Worm (Caenorhabditis elegans) whole organism, L4/young adult: Measurements from ENCODE around the gene T16G12.8.

Experiments used
- W03F9.2 ChIP-seq: fragments of 150-350 bp; optimal IDR thresholded peaks from 2 replicates; lab custom pipeline; 2014; ENCODE audit warnings: missing biosample characterization, missing genetic modification characterization
- dao-5 ChIP-seq: sonication (generic microtip); optimal IDR thresholded peaks from 2 replicates; lab custom pipeline; 2016; ENCODE audit warnings: missing genotype, missing genetic modification characterization, moderate library complexity, missing compliant biosample characterization
- him-1 ChIP-seq: sonication (generic microtip); optimal IDR thresholded peaks from 2 replicates; lab custom pipeline; 2016; ENCODE audit warnings: missing genotype, missing genetic modification reagents, missing genetic modification characterization, missing compliant biosample characterization

Gene T16G12.8

DNA sequence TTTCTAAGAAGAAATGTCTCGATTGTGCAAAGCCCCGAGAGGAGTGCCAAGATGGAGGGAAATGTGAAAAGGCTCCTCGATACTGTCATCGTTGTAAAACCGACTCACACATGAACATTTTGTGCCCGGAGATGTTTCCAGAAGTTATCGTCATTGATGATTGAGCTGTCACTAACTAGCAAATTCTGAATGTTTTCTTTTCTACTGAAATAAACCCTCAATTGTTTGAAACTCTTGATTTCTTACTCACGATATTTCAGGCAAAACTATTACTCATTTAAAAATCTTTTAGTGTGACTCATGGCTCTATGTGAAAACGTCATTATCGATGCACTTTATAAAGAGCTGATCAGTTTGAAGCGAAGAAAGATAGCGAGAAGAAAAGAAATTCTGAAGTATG, 26.0 kb downstream of the T16G12.8 start, which contains the start of gene T16H12.13:
Gene T16H12.13, plus strand, starts transcription at position 301 of the 400 bp plus-strand sequence.
- TF ChIP-seq him-1 = no peak
- no peak for TF ChIP-seq W03F9.2 (tag; lab: Kevin White, UChicago)
- TF ChIP-seq dao-5 = no peak

DNA sequence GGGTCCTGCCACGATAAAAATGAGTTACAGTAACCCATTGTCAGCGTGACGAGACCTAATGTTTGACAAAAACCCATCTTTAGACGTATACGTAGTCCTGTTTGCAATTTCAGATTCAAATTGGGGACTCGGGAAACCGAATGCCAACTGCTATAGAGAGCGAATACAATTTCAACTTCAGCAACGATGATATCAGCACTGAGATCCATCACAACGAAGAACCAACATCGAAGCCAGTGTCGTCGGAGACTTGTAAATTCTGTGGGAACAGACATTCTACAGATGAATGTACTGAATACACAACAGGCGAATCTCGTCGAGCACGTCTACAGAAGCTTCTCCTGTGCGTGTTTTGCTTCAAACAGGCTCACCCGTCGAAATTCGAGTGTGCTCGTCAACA, 26.5 kb downstream of the T16G12.8 start:
- TF ChIP-seq dao-5 (no peak), W03F9.2 (tag; lab: Kevin White, UChicago) (no peak), him-1 (no peak)

DNA sequence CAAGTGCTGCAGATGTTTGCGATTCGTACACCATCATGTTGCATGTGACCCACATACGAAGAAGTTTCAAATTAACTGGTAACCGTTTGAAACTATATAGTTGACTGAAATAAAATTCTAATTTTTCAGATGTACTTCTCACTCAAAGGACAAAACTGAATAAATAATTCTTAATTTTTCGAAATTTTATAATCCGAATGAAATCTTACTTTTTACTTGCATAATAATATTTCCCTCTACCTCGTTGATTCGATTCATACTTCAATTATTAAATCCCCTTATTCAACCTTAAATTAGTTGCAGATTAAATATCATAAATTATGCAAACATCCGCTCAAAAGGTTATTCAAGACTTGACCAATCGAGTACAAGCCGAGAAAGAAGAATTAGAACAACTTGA, 26.9 kb downstream of the T16G12.8 start, which contains the start of gene T16H12.2:
Gene T16H12.2, plus strand, starts transcription at position 301 of the 400 bp plus-strand sequence.
- TF ChIP-seq W03F9.2 (tag; lab: Kevin White, UChicago) (no peak), dao-5 (no peak), him-1 (no peak)

DNA sequence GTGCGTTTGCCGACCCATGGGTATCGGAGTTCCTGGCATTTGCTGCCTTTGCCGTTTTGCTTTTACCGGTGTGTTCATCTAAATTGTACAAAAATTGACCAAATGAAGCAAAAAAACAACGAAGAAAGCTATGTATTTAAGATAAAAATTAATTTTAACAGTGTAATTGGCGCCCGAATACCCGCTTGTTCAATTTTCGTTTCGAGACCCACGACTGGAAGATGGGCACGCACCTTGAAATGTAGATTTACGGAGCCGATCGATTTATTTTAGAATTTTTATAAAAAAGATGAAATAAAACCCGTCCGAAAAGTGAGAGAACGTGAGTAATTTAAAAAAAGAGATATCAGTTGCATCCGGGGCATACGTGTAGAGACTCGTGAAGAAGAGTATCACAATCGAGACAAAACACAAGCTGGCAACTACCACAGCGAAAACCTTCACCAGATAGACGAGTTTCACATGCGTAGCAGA, 29.4 kb downstream of the T16G12.8 start, which contains the start of gene hal-2:
Gene hal-2, minus strand, starts transcription at position 424 of the 474 bp plus-strand sequence.
- TF ChIP-seq dao-5 = no peak
- TF ChIP-seq W03F9.2 (tag; lab: Kevin White, UChicago) = no peak
- TF ChIP-seq him-1 = no peak

DNA sequence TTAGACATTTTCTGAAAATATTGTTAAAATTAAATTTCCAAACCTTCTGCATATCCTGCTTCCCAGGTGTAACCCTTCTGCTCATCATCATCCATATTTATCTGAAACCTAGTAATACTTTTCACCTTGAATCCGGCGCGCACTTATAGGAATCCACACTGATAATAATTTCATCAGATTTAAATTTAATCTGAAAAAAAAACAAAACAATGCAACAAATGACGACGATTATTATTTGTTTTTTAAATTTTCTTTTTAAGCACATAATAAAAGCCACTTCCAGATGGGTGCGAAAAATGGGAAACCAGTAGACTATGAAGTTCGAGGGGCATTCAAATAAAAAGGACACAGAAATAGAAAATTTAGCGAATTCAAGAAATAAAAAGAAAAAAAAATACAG, 31.6 kb downstream of the T16G12.8 start, which contains the start of gene gtf-2H2C:
Gene gtf-2H2C, minus strand, starts transcription at position 101 of the 400 bp plus-strand sequence.
- TF ChIP-seq W03F9.2 (tag; lab: Kevin White, UChicago) = no peak
- no peak for TF ChIP-seq dao-5
- TF ChIP-seq him-1 = no peak

DNA sequence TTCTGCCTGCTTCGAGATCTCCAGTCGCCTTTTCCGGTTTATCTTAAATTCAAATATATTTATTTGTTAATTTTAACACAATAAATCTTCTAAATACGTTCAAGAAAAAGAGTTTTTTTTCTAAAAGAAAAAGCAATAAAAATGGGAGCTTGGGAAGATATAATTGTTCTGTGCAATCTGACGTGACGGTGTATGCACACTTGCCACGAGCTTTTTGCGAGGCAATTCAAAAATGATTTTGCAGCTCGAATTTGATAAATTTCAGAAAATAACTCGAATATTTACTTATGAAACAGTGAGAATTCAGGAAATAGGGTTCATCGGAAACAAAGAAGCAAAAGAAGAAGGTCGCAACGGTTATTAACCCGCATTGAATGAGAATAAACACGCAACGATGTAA, 34.0 kb downstream of the T16G12.8 start:
- TF ChIP-seq him-1 = no peak
- TF ChIP-seq W03F9.2 (tag; lab: Kevin White, UChicago) = no peak
- TF ChIP-seq dao-5 = no peak

DNA sequence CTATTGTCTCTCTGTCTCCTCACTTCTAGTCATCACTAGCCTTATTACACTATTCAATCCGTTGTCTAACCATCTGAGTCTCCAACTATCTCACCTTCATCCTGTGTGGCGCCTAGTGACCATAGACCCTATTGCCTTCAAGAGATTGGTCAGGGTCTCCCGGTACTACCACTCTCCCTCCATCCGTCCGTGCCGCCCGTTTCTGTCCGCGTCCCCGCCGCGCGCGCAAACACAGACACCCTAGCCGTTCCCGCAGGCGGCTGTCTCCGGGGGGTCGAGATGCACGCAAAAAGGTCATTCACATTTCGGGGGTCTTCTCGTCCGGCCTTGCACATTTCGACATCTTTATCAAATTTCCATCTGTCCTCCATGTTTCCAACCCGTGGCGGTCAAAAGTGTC, 35.4 kb downstream of the T16G12.8 start:
- TF ChIP-seq W03F9.2 (tag; lab: Kevin White, UChicago) = no peak
- no peak for TF ChIP-seq him-1
- no peak for TF ChIP-seq dao-5

DNA sequence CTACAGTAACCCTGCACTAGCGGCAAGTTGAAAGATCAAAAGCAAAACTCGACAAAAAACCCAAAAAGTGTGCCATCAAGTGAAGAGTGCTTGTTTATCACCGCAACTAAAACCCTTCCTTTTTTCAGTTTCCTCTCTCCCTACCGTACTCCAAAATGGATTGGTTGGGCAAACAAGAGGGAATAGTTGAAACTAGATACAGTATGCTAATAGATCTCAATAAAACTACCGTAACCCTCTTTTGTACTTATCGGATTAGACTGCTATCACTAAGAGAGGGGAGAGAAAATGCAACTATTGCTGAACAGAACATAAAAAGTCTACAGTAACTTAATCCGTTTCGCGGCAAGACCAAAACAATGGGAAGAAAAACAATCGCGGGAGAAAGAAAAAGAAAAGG, 36.3 kb downstream of the T16G12.8 start:
- no peak for TF ChIP-seq dao-5

DNA sequence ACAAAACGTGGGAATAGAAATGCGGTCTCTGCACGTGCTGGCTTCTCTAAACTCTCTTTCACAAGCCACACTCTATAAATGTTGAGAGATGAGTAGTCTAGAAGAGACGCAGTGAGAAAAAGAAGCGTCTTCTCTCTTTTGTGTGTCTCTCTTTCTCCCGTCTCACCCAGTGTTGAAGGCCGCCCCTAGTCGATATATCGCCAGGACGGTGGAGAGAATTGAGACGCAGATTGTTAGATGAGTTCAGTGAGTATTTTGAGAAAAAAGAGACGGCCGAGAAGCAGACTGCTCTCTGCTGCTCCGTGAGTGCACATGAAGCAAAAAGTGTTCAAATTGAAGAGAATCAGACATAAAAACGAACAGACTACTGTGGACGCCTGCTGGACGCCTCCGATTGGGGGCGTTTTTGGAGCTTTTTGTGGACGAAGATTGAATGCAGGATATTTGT, 37.4 kb downstream of the T16G12.8 start:
- TF ChIP-seq W03F9.2 (tag; lab: Kevin White, UChicago) (peak; percentile 66), him-1 (peak; percentile 39), dao-5 (no peak)

DNA sequence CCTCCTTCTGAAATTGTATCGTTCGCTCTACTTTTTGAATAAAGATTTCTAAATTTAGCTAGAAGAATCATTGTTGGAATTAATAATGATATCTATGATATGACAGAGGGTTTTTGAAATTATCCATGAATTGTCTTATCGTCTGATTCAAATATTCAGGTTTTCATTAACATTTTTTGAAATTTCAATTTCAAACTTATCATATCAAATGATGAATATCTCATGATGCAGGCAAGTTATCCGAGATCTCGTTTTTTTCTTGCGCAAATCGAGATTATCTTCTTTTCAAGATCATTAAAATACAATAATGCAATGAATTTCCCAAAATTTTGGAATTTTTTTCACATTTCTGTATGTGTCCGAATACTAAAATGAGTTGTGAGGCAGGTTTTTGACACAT, 38.9 kb downstream of the T16G12.8 start, which contains the start of gene spop-1:
Gene spop-1, minus strand, starts transcription at position 101 of the 400 bp plus-strand sequence.
- TF ChIP-seq him-1 (no peak), W03F9.2 (tag; lab: Kevin White, UChicago) (no peak), dao-5 (no peak)

DNA sequence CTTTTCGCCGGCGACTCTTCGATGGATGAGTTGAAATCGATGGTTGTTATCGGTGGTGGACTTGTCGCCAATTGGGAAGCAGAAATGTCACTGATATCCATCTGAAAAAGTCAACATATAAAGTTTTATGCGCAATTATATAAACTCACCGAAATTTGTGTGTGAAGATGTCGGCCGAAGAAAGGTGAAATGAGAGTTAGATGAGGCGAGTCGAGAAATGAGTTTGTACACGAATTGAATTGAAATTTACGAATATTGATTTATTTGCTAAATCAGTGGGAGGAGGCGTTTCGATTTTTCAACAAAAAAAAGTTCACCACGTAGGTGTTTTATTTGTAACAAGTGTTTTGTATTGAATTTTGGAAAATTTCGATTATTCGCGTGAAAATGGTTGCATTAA, 42.2 kb downstream of the T16G12.8 start, which contains the start of gene kel-10:
Gene kel-10, minus strand, starts transcription at position 101 of the 400 bp plus-strand sequence.
- TF ChIP-seq W03F9.2 (tag; lab: Kevin White, UChicago) (no peak), him-1 (no peak), dao-5 (no peak)

DNA sequence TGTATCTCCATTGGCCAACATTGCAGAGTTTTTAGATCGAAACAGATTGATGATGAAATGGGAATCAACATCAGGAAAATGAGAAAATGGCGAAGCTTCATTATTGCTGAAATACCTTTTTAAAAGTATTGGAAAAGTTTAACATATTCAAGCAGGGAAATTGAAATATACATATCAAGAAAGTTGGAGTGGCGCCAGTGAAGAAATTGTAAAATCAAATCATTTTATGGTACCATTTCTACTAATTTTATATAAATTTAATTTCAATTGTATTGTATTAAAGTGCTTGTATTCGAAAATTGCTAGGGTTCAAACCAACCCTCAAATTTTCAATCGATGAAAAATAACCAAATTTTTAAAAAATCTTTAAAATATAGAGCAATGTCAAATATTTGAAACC, 47.3 kb downstream of the T16G12.8 start, which contains the start of gene srt-55:
Gene srt-55, minus strand, starts transcription at position 101 of the 400 bp plus-strand sequence.
- TF ChIP-seq dao-5 = no peak
- no peak for TF ChIP-seq him-1
- TF ChIP-seq W03F9.2 (tag; lab: Kevin White, UChicago) = no peak

DNA sequence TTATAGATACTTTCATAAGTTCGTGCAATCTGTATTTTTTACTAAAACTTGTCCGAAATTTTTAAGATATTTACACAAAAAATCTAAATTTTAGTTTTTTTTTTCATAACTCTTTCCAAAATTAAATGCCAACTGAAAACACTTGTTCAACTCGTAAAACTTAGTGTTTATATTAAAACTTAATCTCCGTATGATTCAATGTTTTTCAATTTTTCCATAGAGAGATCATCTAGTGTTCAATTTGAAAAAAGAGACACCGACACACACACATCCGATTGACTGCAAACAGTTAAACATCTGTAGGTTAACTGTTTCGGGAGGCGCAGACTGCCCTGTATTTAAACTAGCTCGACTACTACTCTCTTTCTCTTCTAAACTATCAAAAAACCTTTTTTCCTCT, 49.9 kb downstream of the T16G12.8 start, which contains the start of gene T16H12.9:
Gene T16H12.9, plus strand, starts transcription at position 301 of the 400 bp plus-strand sequence.
- no peak for TF ChIP-seq dao-5
- no peak for TF ChIP-seq him-1
- TF ChIP-seq W03F9.2 (tag; lab: Kevin White, UChicago) = no peak
